Fruit fly (Drosophila melanogaster) whole organism, adult: ENCODE measurements around the gene spz.

Experiments
- CG14711 ChIP-seq: fragments of 200-800 bp; sonication (Bioruptor generic); optimal IDR thresholded peaks from 2 replicates; lab custom pipeline; 2018; ENCODE audit warnings: missing biosample characterization, mild to moderate bottlenecking, missing genetic modification characterization, moderate library complexity
- CG1620 ChIP-seq: fragments of 200-800 bp; sonication (Bioruptor generic); optimal IDR thresholded peaks from 2 replicates; lab custom pipeline; 2016; ENCODE audit warnings: missing biosample characterization, missing genetic modification characterization
- CG33017 ChIP-seq: fragments of 200-800 bp; sonication (Bioruptor generic); optimal IDR thresholded peaks from 2 replicates; lab custom pipeline; 2018; ENCODE audit warnings: missing biosample characterization, mild to moderate bottlenecking, missing genetic modification characterization, moderate library complexity
- CG7045 ChIP-seq: fragments of 200-800 bp; sonication (Bioruptor generic); optimal IDR thresholded peaks from 2 replicates; lab custom pipeline; 2017; ENCODE audit warnings: missing biosample characterization, mild to moderate bottlenecking, missing genetic modification characterization
- cic ChIP-seq: fragments of 200-800 bp; sonication (Bioruptor generic); optimal IDR thresholded peaks from 2 replicates; lab custom pipeline; 2017; ENCODE audit warnings: missing biosample characterization, mild to moderate bottlenecking, missing genetic modification characterization, moderate library complexity
- ovo ChIP-seq: fragments of 200-800 bp; sonication (Bioruptor generic); optimal IDR thresholded peaks from 2 replicates; lab custom pipeline; 2016; ENCODE audit warnings: missing biosample characterization, missing genetic modification characterization
- tj ChIP-seq: fragments of 200-800 bp; sonication (Bioruptor generic); optimal IDR thresholded peaks from 3 replicates; lab custom pipeline; 2017; ENCODE audit warnings: missing biosample characterization, mild to moderate bottlenecking, missing genetic modification characterization, moderate library complexity
- toe ChIP-seq: fragments of 200-800 bp; sonication (Bioruptor generic); optimal IDR thresholded peaks from 2 replicates; lab custom pipeline; 2016; ENCODE audit warnings: missing biosample characterization, missing genetic modification characterization

DNA sequence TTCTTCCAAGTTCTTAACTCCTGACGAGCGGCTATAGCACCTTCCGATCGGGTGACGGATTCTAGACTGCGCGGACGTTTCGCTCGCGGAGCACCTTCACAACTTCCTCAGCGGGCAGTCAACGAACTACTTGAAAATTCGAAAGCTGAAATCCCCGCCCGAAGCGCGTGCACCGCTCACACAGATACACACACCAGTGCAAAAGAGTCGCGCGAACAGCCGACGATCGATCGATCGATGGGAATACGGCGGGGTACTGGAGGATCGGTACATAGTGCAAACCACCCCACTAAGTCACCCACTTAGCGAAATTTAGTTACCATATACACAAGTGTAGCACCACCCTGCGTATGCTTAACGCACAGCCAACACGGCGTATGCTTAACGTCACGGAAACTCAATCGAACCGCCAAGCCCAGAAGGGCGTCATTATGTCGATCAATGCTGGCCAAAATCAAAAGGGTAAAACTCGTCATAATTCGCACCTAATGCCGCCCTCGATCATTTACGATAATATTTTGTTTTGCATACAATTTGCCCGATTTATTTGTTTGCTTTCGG, 36.3 kb upstream of the spz start, which contains the start of gene CAH9:
- no peak for TF ChIP-seq toe
- no peak for TF ChIP-seq tj
- TF ChIP-seq ovo: no peak
- no peak for TF ChIP-seq CG33017
- no peak for TF ChIP-seq CG14711 (tag; lab: Kevin White, UChicago)
- TF ChIP-seq CG7045 (GFP tag; lab: Kevin White, UChicago): no peak
- no peak for TF ChIP-seq cic (GFP tag; lab: Kevin White, UChicago)
- TF ChIP-seq CG1620 (GFP tag; lab: Kevin White, UChicago): no peak
